Worm (Caenorhabditis elegans) whole organism, L2 larva: ENCODE data around the gene cutl-22.

Source experiments
- ZK546.5 ChIP-seq: sonication (generic microtip); optimal IDR thresholded peaks from 2 replicates; lab custom pipeline; 2017; ENCODE audit warnings: missing biosample characterization, missing genetic modification characterization
- ama-1 ChIP-seq: fragments of 150-350 bp; optimal IDR thresholded peaks from 2 replicates; lab custom pipeline; 2018; ENCODE audit warnings: inconsistent platforms
- dmd-4 ChIP-seq: sonication (generic microtip); optimal IDR thresholded peaks from 2 replicates; lab custom pipeline; 2017; ENCODE audit warnings: missing biosample characterization, missing genetic modification characterization
- egl-27 ChIP-seq: sonication (generic microtip); optimal IDR thresholded peaks from 3 replicates; lab custom pipeline; 2017; ENCODE audit warnings: missing biosample characterization, missing genetic modification reagents, missing genetic modification characterization
- lin-13 ChIP-seq: fragments of 150-350 bp; optimal IDR thresholded peaks from 2 replicates; lab custom pipeline; 2014; ENCODE audit warnings: missing biosample characterization, missing genetic modification reagents, missing genetic modification characterization
- lin-39 ChIP-seq: fragments of 150-350 bp; optimal IDR thresholded peaks from 2 replicates; lab custom pipeline; 2014; ENCODE audit warnings: missing biosample characterization, missing genetic modification reagents, missing genetic modification characterization
- mab-5 ChIP-seq: fragments of 150-350 bp; optimal IDR thresholded peaks from 2 replicates; lab custom pipeline; 2014; ENCODE audit warnings: missing biosample characterization, missing genetic modification characterization
- mdl-1 ChIP-seq, 2 experiments: fragments of 150-350 bp in 1 of 2; sonication (generic microtip) in 1 of 2; optimal IDR thresholded peaks; 2 replicates each; lab custom pipeline; 2017; ENCODE audit warnings: missing biosample characterization in 2 of 2, missing genetic modification characterization in 2 of 2
- nhr-237 ChIP-seq: fragments of 150-350 bp; optimal IDR thresholded peaks from 2 replicates; lab custom pipeline; 2014; ENCODE audit warnings: missing biosample characterization, missing genetic modification characterization
- snpc-4 ChIP-seq: fragments of 150-350 bp; optimal IDR thresholded peaks from 2 replicates; lab custom pipeline; 2014; ENCODE audit warnings: missing biosample characterization, missing genetic modification characterization

ce11 chrV:1142251-1142650 lies 718 bp downstream of the cutl-22 start:
- no peak for TF ChIP-seq ZK546.5 (tag; lab: Kevin White, UChicago)
- no peak for TF ChIP-seq mab-5 (tag; lab: Kevin White, UChicago)
- TF ChIP-seq lin-39 (tag; lab: Kevin White, UChicago) = no peak
- no peak for TF ChIP-seq snpc-4
- TF ChIP-seq mdl-1 (tag; optimal IDR thresholded peaks at IDR 0.05; lab: Kevin White, UChicago) = no peak
- TF ChIP-seq lin-13 (GFP tag; lab: Kevin White, UChicago) = no peak
- TF ChIP-seq ama-1 (lab: Kevin White, UChicago) = no peak
- TF ChIP-seq dmd-4 (tag; lab: Kevin White, UChicago) = no peak
- TF ChIP-seq nhr-237 (tag; lab: Kevin White, UChicago) = no peak
- TF ChIP-seq egl-27 (tag; lab: Kevin White, UChicago) = no peak
